Fruit fly (Drosophila melanogaster) whole organism, embryonic: ENCODE results near the gene sicily.
A peak's percentile ranks its signal among the peaks of the same experiment; 100 is the strongest.

Experiments used
- CG11723 ChIP-seq: fragments of 200-800 bp; sonication (Bioruptor generic); optimal IDR thresholded peaks from 2 replicates; lab custom pipeline; 2017; ENCODE audit warnings: missing biosample characterization, mild to moderate bottlenecking, missing genetic modification characterization
- CG12071 ChIP-seq: fragments of 200-800 bp; sonication (Bioruptor generic); optimal IDR thresholded peaks from 3 replicates; lab custom pipeline; 2018; ENCODE audit warnings: missing biosample characterization, mild to moderate bottlenecking, missing genetic modification characterization
- CG12299 ChIP-seq: fragments of 200-800 bp; sonication (Bioruptor generic); optimal IDR thresholded peaks from 2 replicates; lab custom pipeline; 2018; ENCODE audit warnings: missing biosample characterization, mild to moderate bottlenecking, missing genetic modification characterization
- CG12659 ChIP-seq: fragments of 200-800 bp; sonication (Bioruptor generic); optimal IDR thresholded peaks from 3 replicates; lab custom pipeline; 2017; ENCODE audit warnings: mild to moderate bottlenecking, missing biosample characterization, missing genetic modification reagents, missing genetic modification characterization
- CG14667 ChIP-seq: fragments of 200-800 bp; sonication (Bioruptor generic); IDR thresholded peaks from 2 replicates; pipeline ENCODE4 v1.3.6; 2022; ENCODE audit warnings: missing biosample characterization, missing genetic modification characterization
- CG14710 ChIP-seq: fragments of 200-800 bp; sonication (Bioruptor generic); optimal IDR thresholded peaks from 3 replicates; lab custom pipeline; 2019; ENCODE audit warnings: missing biosample characterization, mild to moderate bottlenecking, missing genetic modification characterization, moderate library complexity
- CG15696 ChIP-seq: fragments of 200-800 bp; sonication (Bioruptor generic); optimal IDR thresholded peaks from 2 replicates; lab custom pipeline; 2019; ENCODE audit warnings: missing biosample characterization, mild to moderate bottlenecking, missing genetic modification characterization, moderate library complexity
- CG1602 ChIP-seq: fragments of 200-800 bp; sonication (Bioruptor generic); optimal IDR thresholded peaks from 3 replicates; lab custom pipeline; 2016; ENCODE audit warnings: missing biosample characterization, missing genetic modification characterization
- CG16863 ChIP-seq: fragments of 200-800 bp; sonication (Bioruptor generic); optimal IDR thresholded peaks from 3 replicates; lab custom pipeline; 2016; ENCODE audit warnings: missing biosample characterization, missing genetic modification characterization
- CG17612 ChIP-seq: fragments of 200-800 bp; sonication (Bioruptor generic); IDR thresholded peaks from 2 replicates; pipeline ENCODE4 v1.3.6; 2022; ENCODE audit warnings: missing biosample characterization, missing genetic modification characterization
- CG3726 ChIP-seq: fragments of 200-800 bp; sonication (Bioruptor generic); IDR thresholded peaks from 3 replicates; pipeline ENCODE4, ENCODE4 v1.3.6; 2022; ENCODE audit warnings: missing biosample characterization, missing genetic modification characterization
- CG4820 ChIP-seq: fragments of 200-800 bp; sonication (Bioruptor generic); optimal IDR thresholded peaks from 3 replicates; lab custom pipeline; 2016; ENCODE audit warnings: missing biosample characterization, missing genetic modification characterization
- CG6272 ChIP-seq: fragments of 200-800 bp; sonication (Bioruptor generic); IDR thresholded peaks from 2 replicates; pipeline ENCODE4 v1.3.6; 2022; ENCODE audit warnings: missing biosample characterization, missing genetic modification characterization
- CG8388 ChIP-seq: fragments of 200-800 bp; sonication (Bioruptor generic); optimal IDR thresholded peaks from 2 replicates; lab custom pipeline; 2019; ENCODE audit warnings: missing biosample characterization, mild to moderate bottlenecking, missing genetic modification characterization, moderate library complexity
- Deaf1 ChIP-seq: fragments of 200-800 bp; optimal IDR thresholded peaks from 3 replicates; lab custom pipeline; 2019; ENCODE audit warnings: missing biosample characterization, mild to moderate bottlenecking, missing genetic modification characterization, moderate library complexity
- HLH3B ChIP-seq: fragments of 200-800 bp; sonication (Bioruptor generic); IDR thresholded peaks from 2 replicates; pipeline ENCODE4 v1.3.6; 2022; ENCODE audit warnings: missing biosample characterization, missing genetic modification characterization
- Hand ChIP-seq: fragments of 200-800 bp; sonication (Bioruptor generic); optimal IDR thresholded peaks from 2 replicates; lab custom pipeline; 2017; ENCODE audit warnings: mild to moderate bottlenecking, missing biosample characterization, missing genetic modification reagents, missing genetic modification characterization
- Hr39 ChIP-seq: fragments of >200 bp; optimal IDR thresholded peaks from 2 replicates; lab custom pipeline; 2017
- Hr51 ChIP-seq, 2 experiments: fragments of 200-800 bp; sonication (Bioruptor generic); optimal IDR thresholded peaks; 2 replicates in 1 of 2; 3 replicates in 1 of 2; lab custom pipeline; 2016 to 2018; ENCODE audit warnings: missing biosample characterization in 2 of 2, missing genetic modification characterization in 2 of 2, mild to moderate bottlenecking in 1 of 2, moderate library complexity in 1 of 2
- Hsf ChIP-seq: fragments of 200-800 bp; sonication (Bioruptor generic); optimal IDR thresholded peaks from 3 replicates; lab custom pipeline; 2016; ENCODE audit warnings: missing biosample characterization, missing genetic modification characterization
- Lhr ChIP-seq: fragments of 200-800 bp; sonication (Bioruptor generic); optimal IDR thresholded peaks from 3 replicates; lab custom pipeline; 2017; ENCODE audit warnings: mild to moderate bottlenecking, missing biosample characterization, missing genetic modification reagents, missing genetic modification characterization
- Myb ChIP-seq: fragments of 200-800 bp; sonication (Bioruptor generic); optimal IDR thresholded peaks from 2 replicates; lab custom pipeline; 2016; ENCODE audit warnings: missing biosample characterization, missing genetic modification characterization
- Nf-YB ChIP-seq: fragments of 200-800 bp; sonication (Bioruptor generic); optimal IDR thresholded peaks from 3 replicates; lab custom pipeline; 2019; ENCODE audit warnings: missing biosample characterization, mild to moderate bottlenecking, missing genetic modification characterization, moderate library complexity
- Opbp ChIP-seq: fragments of 200-800 bp; sonication (Bioruptor generic); IDR thresholded peaks from 3 replicates; pipeline ENCODE4 v1.3.6; 2022; ENCODE audit warnings: missing biosample characterization, missing genetic modification characterization; ENCODE audit not compliant: partially characterized antibody
- Scr ChIP-seq: fragments of 200-800 bp; sonication (Bioruptor generic); IDR thresholded peaks from 2 replicates; pipeline ENCODE4 v1.3.6; 2022; ENCODE audit warnings: missing biosample characterization, missing genetic modification characterization; ENCODE audit not compliant: partially characterized antibody
- Side ChIP-seq: fragments of 200-800 bp; sonication (Bioruptor generic); optimal IDR thresholded peaks from 2 replicates; lab custom pipeline; 2016; ENCODE audit warnings: missing biosample characterization, missing genetic modification characterization
- Stat92E ChIP-seq, 3 experiments: fragments of >200 bp in 2 of 3; fragments of 200-800 bp in 1 of 3; sonication (Bioruptor generic) in 1 of 3; optimal IDR thresholded peaks; 2 replicates each; lab custom pipeline; 2017 to 2019; ENCODE audit warnings: missing biosample characterization in 3 of 3, missing genetic modification characterization in 3 of 3, mild to moderate bottlenecking in 1 of 3, moderate library complexity in 1 of 3
- Xrp1 ChIP-seq: fragments of 200-800 bp; sonication (Bioruptor generic); IDR thresholded peaks from 2 replicates; pipeline ENCODE4 v1.3.6; 2022; ENCODE audit warnings: missing biosample characterization, missing genetic modification characterization
- ase ChIP-seq: fragments of 200-800 bp; sonication (Bioruptor generic); IDR thresholded peaks from 3 replicates; pipeline ENCODE4 v1.3.6; 2022; ENCODE audit warnings: missing biosample characterization, missing genetic modification characterization
- ato ChIP-seq: fragments of 200-800 bp; sonication (Bioruptor generic); IDR thresholded peaks from 2 replicates; pipeline ENCODE4 v1.3.6; 2022; ENCODE audit warnings: missing biosample characterization, missing genetic modification characterization; ENCODE audit not compliant: partially characterized antibody
- cato ChIP-seq: fragments of 200-800 bp; sonication (Bioruptor generic); optimal IDR thresholded peaks from 2 replicates; lab custom pipeline; 2016; ENCODE audit warnings: missing biosample characterization, missing genetic modification characterization, borderline replicate concordance
- hkb ChIP-seq, 2 experiments: fragments of 200-800 bp in 1 of 2; fragments of >200 bp in 1 of 2; sonication (Bioruptor generic) in 1 of 2; IDR thresholded peaks in 1 of 2; optimal IDR thresholded peaks in 1 of 2; 2 replicates each; pipeline versions ENCODE4 v1.3.6 to Lab custom; 2017 to 2022; ENCODE audit warnings: missing biosample characterization in 1 of 2, missing genetic modification characterization in 1 of 2
- lmd ChIP-seq: fragments of 200-800 bp; sonication (Bioruptor generic); IDR thresholded peaks from 2 replicates; pipeline ENCODE4 v1.3.6; 2022; ENCODE audit warnings: missing biosample characterization, missing genetic modification characterization
- lola ChIP-seq, 3 experiments: fragments of >200 bp in 2 of 3; fragments of 200-800 bp in 1 of 3; sonication (Bioruptor generic) in 1 of 3; optimal IDR thresholded peaks; 2 replicates each; lab custom pipeline; 2017 to 2019; ENCODE audit warnings: missing biosample characterization in 3 of 3, missing genetic modification characterization in 3 of 3, mild to moderate bottlenecking in 1 of 3, moderate library complexity in 1 of 3
- lov ChIP-seq, 2 experiments: fragments of 200-800 bp in 1 of 2; fragments of >200 bp in 1 of 2; sonication (Bioruptor generic) in 1 of 2; IDR thresholded peaks in 1 of 2; optimal IDR thresholded peaks in 1 of 2; 2 replicates in 1 of 2; 3 replicates in 1 of 2; pipeline versions ENCODE4 v1.3.6 to Lab custom; 2017 to 2022; ENCODE audit warnings: missing biosample characterization in 1 of 2, missing genetic modification characterization in 1 of 2
- mld ChIP-seq: fragments of 200-800 bp; sonication (Bioruptor generic); IDR thresholded peaks from 3 replicates; pipeline ENCODE4 v1.3.6; 2022; ENCODE audit warnings: missing biosample characterization, missing genetic modification characterization; ENCODE audit not compliant: partially characterized antibody
- nau ChIP-seq: fragments of 200-800 bp; sonication (Bioruptor generic); optimal IDR thresholded peaks from 3 replicates; lab custom pipeline; 2017; ENCODE audit warnings: missing biosample characterization, mild to moderate bottlenecking, missing genetic modification characterization, missing genetic modification reagents
- nerfin-2 ChIP-seq: fragments of 200-800 bp; sonication (Bioruptor generic); IDR thresholded peaks from 2 replicates; pipeline ENCODE4 v1.3.6; 2022; ENCODE audit warnings: missing biosample characterization, missing genetic modification characterization; ENCODE audit not compliant: partially characterized antibody
- nom ChIP-seq: fragments of 200-800 bp; sonication (Bioruptor generic); optimal IDR thresholded peaks from 2 replicates; lab custom pipeline; 2017; ENCODE audit warnings: missing biosample characterization, missing genetic modification characterization, mild to moderate bottlenecking, moderate library complexity, missing genetic modification reagents
- p53 ChIP-seq: fragments of 200-800 bp; sonication (Bioruptor generic); optimal IDR thresholded peaks from 2 replicates; lab custom pipeline; 2016; ENCODE audit warnings: missing biosample characterization, missing genetic modification characterization
- sima ChIP-seq: fragments of 200-800 bp; sonication (Bioruptor generic); optimal IDR thresholded peaks from 2 replicates; lab custom pipeline; 2016; ENCODE audit warnings: missing biosample characterization, missing genetic modification characterization
- sr ChIP-seq: fragments of 200-800 bp; sonication (Bioruptor generic); IDR thresholded peaks from 3 replicates; pipeline ENCODE4 v1.3.6; 2022; ENCODE audit warnings: missing biosample characterization, missing genetic modification characterization
- stwl ChIP-seq: fragments of 200-800 bp; sonication (Bioruptor generic); optimal IDR thresholded peaks from 3 replicates; lab custom pipeline; 2018; ENCODE audit warnings: missing biosample characterization, mild to moderate bottlenecking, missing genetic modification characterization, moderate library complexity
- vfl ChIP-seq: fragments of 200-800 bp; sonication (Bioruptor generic); optimal IDR thresholded peaks from 2 replicates; lab custom pipeline; 2016; ENCODE audit warnings: missing biosample characterization, missing genetic modification characterization
- zen ChIP-seq: fragments of 200-800 bp; sonication (Bioruptor generic); optimal IDR thresholded peaks from 3 replicates; lab custom pipeline; 2018; ENCODE audit warnings: missing biosample characterization, mild to moderate bottlenecking, missing genetic modification characterization, moderate library complexity

sicily gene

dm6 chrX:11857522-11858438 lies 33.8 kb upstream of the sicily start (continued):
- TF ChIP-seq Nf-YB (GFP tag; lab: Kevin White, UChicago) = peak; percentile 34
- TF ChIP-seq CG15696 = peak; percentile 65
- no peak for TF ChIP-seq Scr (GFP tag; lab: Robert Waterston, UW)
- TF ChIP-seq sima (GFP tag; lab: Kevin White, UChicago) = peak; percentile 9
- peak; percentile 5 for TF ChIP-seq vfl (GFP tag; lab: Kevin White, UChicago)
- TF ChIP-seq Myb = no peak
- TF ChIP-seq HLH3B = peak; percentile 61; the same call in 1 of the 2 replicates
- TF ChIP-seq CG16863 (GFP tag; lab: Kevin White, UChicago) = peak; percentile 35
- peak; percentile 73 for TF ChIP-seq CG14667 (GFP tag; lab: Robert Waterston, UW)
- no peak for TF ChIP-seq mld (GFP tag; lab: Robert Waterston, UW)
- no peak for TF ChIP-seq nerfin-2
- TF ChIP-seq CG8388 = peak; percentile 71
- TF ChIP-seq Deaf1 (tag; lab: Kevin White, UChicago) = no peak
- peak; percentile 89 for TF ChIP-seq ase (GFP tag; lab: Robert Waterston, UW)
- TF ChIP-seq lmd (GFP tag; lab: Robert Waterston, UW) = peak; percentile 74
- peak; percentile 91 for TF ChIP-seq Xrp1 (GFP tag; lab: Robert Waterston, UW)
- TF ChIP-seq hkb (optimal IDR thresholded peaks at IDR 0.05; lab: Kevin White, UChicago) = no peak
- TF ChIP-seq hkb (GFP tag; IDR thresholded peaks at IDR 0.05; lab: Robert Waterston, UW) = peak; percentile 80
- no peak for TF ChIP-seq CG12299
- peak; percentile 74 for TF ChIP-seq CG6272 (GFP tag; lab: Robert Waterston, UW)
- peak; percentile 68 for TF ChIP-seq Hsf (GFP tag; lab: Kevin White, UChicago)
- peak; percentile 78 for TF ChIP-seq Side
- TF ChIP-seq stwl (tag; lab: Kevin White, UChicago) = no peak
- TF ChIP-seq p53 (GFP tag; lab: Kevin White, UChicago) = no peak
- peak; percentile 54 for TF ChIP-seq CG12071 (GFP tag; lab: Kevin White, UChicago)
- peak; percentile 64 for TF ChIP-seq CG12659 (GFP tag; lab: Kevin White, UChicago)
- TF ChIP-seq lov (optimal IDR thresholded peaks at IDR 0.05; lab: Kevin White, UChicago) = no peak
- TF ChIP-seq lov (GFP tag; IDR thresholded peaks at IDR 0.05; lab: Robert Waterston, UW) = peak; percentile 62; the same call in 1 of the 3 replicates
- TF ChIP-seq CG17612 (GFP tag; lab: Robert Waterston, UW) = peak; percentile 25; the same call in 1 of the 2 replicates
- TF ChIP-seq Hr51 (GFP tag; optimal IDR thresholded peaks at IDR 0.05; lab: Kevin White, UChicago) = peak in 1 of 2 experiments; percentile 81
- TF ChIP-seq nau = no peak
- TF ChIP-seq sr = peak; percentile 68; the same call in 2 of the 3 replicates
- peak; percentile 32 for TF ChIP-seq CG1602 (GFP tag; lab: Kevin White, UChicago)
- peak; percentile 29 for TF ChIP-seq cato (GFP tag; lab: Kevin White, UChicago)
- TF ChIP-seq lola (GFP tag; optimal IDR thresholded peaks at IDR 0.05; lab: Kevin White, UChicago) = peak in 1 of 3 experiments; percentile 67
- peak; percentile 68 for TF ChIP-seq CG4820 (GFP tag; lab: Kevin White, UChicago)
- TF ChIP-seq CG3726 (GFP tag; lab: Robert Waterston, UW) = 0 out of 3 replicates have a peak, but pooled peaks have one; percentile 49
- TF ChIP-seq ato (GFP tag; lab: Robert Waterston, UW) = no peak
- TF ChIP-seq Lhr (GFP tag; lab: Kevin White, UChicago) = peak; percentile 42
- no peak for TF ChIP-seq Opbp (GFP tag; lab: Robert Waterston, UW)
- TF ChIP-seq nom (GFP tag; lab: Kevin White, UChicago) = peak; percentile 86
- TF ChIP-seq CG11723 (GFP tag; lab: Kevin White, UChicago) = peak; percentile 36
- no peak for TF ChIP-seq Stat92E (GFP tag; optimal IDR thresholded peaks at IDR 0.05; lab: Kevin White, UChicago)
- peak; percentile 65 for TF ChIP-seq CG14710 (tag; lab: Kevin White, UChicago)
- TF ChIP-seq Hand (GFP tag; lab: Kevin White, UChicago) = no peak
- TF ChIP-seq zen (tag; lab: Kevin White, UChicago) = peak; percentile 62
- TF ChIP-seq Hr39 (lab: Kevin White, UChicago) = no peak
